Fruit fly (Drosophila melanogaster) Kc167 (cell line): ENCODE results near the gene CG13384.

Experiments
- Sin3A ChIP-seq: fragments of >200 bp; optimal IDR thresholded peaks from 2 replicates; lab custom pipeline; 2018; ENCODE audit warnings: missing external identifiers
- h ChIP-seq: fragments of >200 bp; optimal IDR thresholded peaks from 3 replicates; lab custom pipeline; 2018; ENCODE audit warnings: missing external identifiers
- ttk ChIP-seq: sonication (Bioruptor generic); optimal IDR thresholded peaks from 2 replicates; lab custom pipeline; 2017; ENCODE audit warnings: missing external identifiers

DNA sequence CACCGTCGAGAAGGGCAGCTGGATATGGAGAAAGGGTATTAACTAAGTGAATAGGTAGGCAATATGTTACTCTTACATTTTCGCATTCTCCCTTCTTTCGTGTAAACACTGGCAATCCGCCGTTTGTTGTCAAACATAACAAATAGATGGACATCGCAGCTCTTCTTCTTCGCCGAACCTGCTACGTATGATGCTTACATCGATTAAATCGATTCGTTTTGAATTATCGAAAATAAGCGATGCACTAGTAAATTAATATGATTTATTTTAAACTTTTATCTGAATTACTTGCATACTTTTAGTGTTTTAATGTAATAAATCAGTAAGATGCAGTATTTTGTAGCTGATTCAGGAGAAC lies 18.7 kb downstream of the CG13384 start, which contains the start of gene fy:
- no peak for TF ChIP-seq ttk
- no peak for TF ChIP-seq h (lab: Kevin White, UChicago)
- no peak for TF ChIP-seq Sin3A (lab: Kevin White, UChicago)
